Fruit fly (Drosophila melanogaster) whole organism, pupa: Measurements from ENCODE around the gene CG10477.

Experiments
- CG10348 ChIP-seq: fragments of 200-800 bp; sonication (Bioruptor generic); IDR thresholded peaks from 2 replicates; pipeline ENCODE4 v1.3.6; 2022; ENCODE audit warnings: missing biosample characterization, missing genetic modification characterization
- CG12605 ChIP-seq: fragments of 200-800 bp; sonication (Bioruptor generic); IDR thresholded peaks from 2 replicates; pipeline ENCODE4 v1.3.6; 2022; ENCODE audit warnings: missing biosample characterization, missing genetic modification characterization
- CG13204 ChIP-seq: fragments of 200-800 bp; sonication (Bioruptor generic); optimal IDR thresholded peaks from 2 replicates; lab custom pipeline; 2018; ENCODE audit warnings: missing biosample characterization, mild to moderate bottlenecking, missing genetic modification characterization, moderate library complexity
- CG14655 ChIP-seq: fragments of 200-800 bp; sonication (Bioruptor generic); optimal IDR thresholded peaks from 3 replicates; lab custom pipeline; 2017; ENCODE audit warnings: mild to moderate bottlenecking, missing biosample characterization, missing genetic modification reagents, missing genetic modification characterization
- CG15710 ChIP-seq: fragments of 200-800 bp; sonication (Bioruptor generic); optimal IDR thresholded peaks from 2 replicates; lab custom pipeline; 2018; ENCODE audit warnings: missing biosample characterization, mild to moderate bottlenecking, missing genetic modification characterization, moderate library complexity
- CG17806 ChIP-seq: fragments of 200-800 bp; sonication (Bioruptor generic); optimal IDR thresholded peaks from 2 replicates; lab custom pipeline; 2018; ENCODE audit warnings: missing biosample characterization, mild to moderate bottlenecking, missing genetic modification characterization, moderate library complexity
- CG32121 ChIP-seq: fragments of 200-800 bp; sonication (Bioruptor generic); IDR thresholded peaks from 2 replicates; pipeline ENCODE4 v1.3.6; 2022; ENCODE audit warnings: missing biosample characterization, missing genetic modification characterization
- CG34367 ChIP-seq: fragments of 200-800 bp; sonication (Bioruptor generic); optimal IDR thresholded peaks from 2 replicates; lab custom pipeline; 2018; ENCODE audit warnings: missing biosample characterization, mild to moderate bottlenecking, missing genetic modification characterization
- CG4496 ChIP-seq: fragments of 200-800 bp; sonication (Bioruptor generic); IDR thresholded peaks from 3 replicates; pipeline ENCODE4 v1.3.6; 2022; ENCODE audit warnings: missing biosample characterization, missing genetic modification characterization
- CG8159 ChIP-seq: fragments of 200-800 bp; sonication (Bioruptor generic); optimal IDR thresholded peaks from 3 replicates; lab custom pipeline; 2018; ENCODE audit warnings: missing biosample characterization, mild to moderate bottlenecking, missing genetic modification characterization, moderate library complexity
- CG8301 ChIP-seq: fragments of 200-800 bp; sonication (Bioruptor generic); optimal IDR thresholded peaks from 2 replicates; lab custom pipeline; 2018; ENCODE audit warnings: missing biosample characterization, mild to moderate bottlenecking, missing genetic modification characterization
- CG9948 ChIP-seq: fragments of 200-800 bp; sonication (Bioruptor generic); optimal IDR thresholded peaks from 2 replicates; lab custom pipeline; 2018; ENCODE audit warnings: missing biosample characterization, mild to moderate bottlenecking, missing genetic modification characterization, moderate library complexity
- D1 ChIP-seq: fragments of 200-800 bp; sonication (Bioruptor generic); optimal IDR thresholded peaks from 2 replicates; lab custom pipeline; 2018; ENCODE audit warnings: missing biosample characterization, mild to moderate bottlenecking, missing genetic modification characterization, moderate library complexity
- EcR ChIP-seq: fragments of 200-800 bp; sonication (Bioruptor generic); optimal IDR thresholded peaks from 3 replicates; lab custom pipeline; 2019; ENCODE audit warnings: missing biosample characterization, missing genetic modification characterization, mild to moderate bottlenecking, moderate library complexity, missing genetic modification reagents
- Ets98B ChIP-seq: fragments of 200-800 bp; sonication (Bioruptor generic); IDR thresholded peaks from 2 replicates; pipeline ENCODE4 v1.3.6; 2022; ENCODE audit warnings: missing biosample characterization, missing genetic modification characterization
- Pif1A ChIP-seq: fragments of 200-800 bp; sonication (Bioruptor generic); optimal IDR thresholded peaks from 3 replicates; lab custom pipeline; 2016; ENCODE audit warnings: missing biosample characterization, missing genetic modification characterization
- Pif1B ChIP-seq: fragments of 200-800 bp; sonication (Bioruptor generic); optimal IDR thresholded peaks from 3 replicates; lab custom pipeline; 2016; ENCODE audit warnings: missing biosample characterization, missing genetic modification characterization
- Snoo ChIP-seq: fragments of 200-800 bp; sonication (Bioruptor generic); optimal IDR thresholded peaks from 3 replicates; lab custom pipeline; 2017; ENCODE audit warnings: missing biosample characterization, mild to moderate bottlenecking, missing genetic modification characterization, inconsistent platforms
- fd96Ca ChIP-seq: fragments of 200-800 bp; sonication (Bioruptor generic); IDR thresholded peaks from 3 replicates; pipeline ENCODE4 v1.3.6; 2022; ENCODE audit warnings: missing biosample characterization, missing genetic modification characterization
- gl ChIP-seq: fragments of 200-800 bp; sonication (Bioruptor generic); optimal IDR thresholded peaks from 2 replicates; lab custom pipeline; 2018; ENCODE audit warnings: missing biosample characterization, mild to moderate bottlenecking, missing genetic modification characterization
- rn ChIP-seq: fragments of 200-800 bp; sonication (Bioruptor generic); IDR thresholded peaks from 2 replicates; pipeline ENCODE4 v1.3.6; 2022; ENCODE audit warnings: missing biosample characterization, missing genetic modification characterization

Gene CG10477

dm6 chr3L:6034511-6034910 lies at the start of gene CG10477:
TSS of gene CG10477 (minus strand) at chr3L:6034611.
- TF ChIP-seq CG14655 (GFP tag; lab: Kevin White, UChicago) = no peak
- no peak for TF ChIP-seq fd96Ca (GFP tag; lab: Robert Waterston, UW)
- no peak for TF ChIP-seq CG8301
- no peak for TF ChIP-seq Pif1B (GFP tag; lab: Kevin White, UChicago)
- no peak for TF ChIP-seq CG8159 (tag; lab: Kevin White, UChicago)
- TF ChIP-seq CG9948 (tag; lab: Kevin White, UChicago) = no peak
- TF ChIP-seq CG34367 = no peak
- TF ChIP-seq Snoo (tag; lab: Kevin White, UChicago) = no peak
- TF ChIP-seq Ets98B (GFP tag; lab: Robert Waterston, UW) = no peak
- no peak for TF ChIP-seq CG17806 (tag; lab: Kevin White, UChicago)
- no peak for TF ChIP-seq CG32121
- TF ChIP-seq D1 (tag; lab: Kevin White, UChicago) = no peak
- no peak for TF ChIP-seq EcR (GFP tag; lab: Kevin White, UChicago)
- TF ChIP-seq CG15710 (tag; lab: Kevin White, UChicago) = no peak
- TF ChIP-seq Pif1A (GFP tag; lab: Kevin White, UChicago) = no peak
- TF ChIP-seq CG13204 (GFP tag; lab: Kevin White, UChicago) = no peak
- TF ChIP-seq gl = no peak
- no peak for TF ChIP-seq CG10348

- TF ChIP-seq D1 (tag; lab: Kevin White, UChicago) (no peak), Pif1B (GFP tag; lab: Kevin White, UChicago) (no peak), Ets98B (GFP tag; lab: Robert Waterston, UW) (no peak), CG9948 (tag; lab: Kevin White, UChicago) (no peak), CG32121 (no peak), CG17806 (tag; lab: Kevin White, UChicago) (no peak), CG13204 (GFP tag; lab: Kevin White, UChicago) (no peak), CG8159 (tag; lab: Kevin White, UChicago) (no peak), fd96Ca (GFP tag; lab: Robert Waterston, UW) (no peak)
Measured at dm6 chr3L:6082561-6082960, 48.1 kb upstream of the CG10477 start, which contains the start of gene CG13293. TSS of gene CG13293 (plus strand) at chr3L:6082883.

- TF ChIP-seq Snoo (tag; lab: Kevin White, UChicago) = no peak
- peak; percentile 72 for TF ChIP-seq CG13204 (GFP tag; lab: Kevin White, UChicago)
Measured at dm6 chr3L:6076429-6076828, 42.0 kb upstream of the CG10477 start, which contains the start of gene ssp6. TSS of gene ssp6 (plus strand) at chr3L:6076722.

DNA sequence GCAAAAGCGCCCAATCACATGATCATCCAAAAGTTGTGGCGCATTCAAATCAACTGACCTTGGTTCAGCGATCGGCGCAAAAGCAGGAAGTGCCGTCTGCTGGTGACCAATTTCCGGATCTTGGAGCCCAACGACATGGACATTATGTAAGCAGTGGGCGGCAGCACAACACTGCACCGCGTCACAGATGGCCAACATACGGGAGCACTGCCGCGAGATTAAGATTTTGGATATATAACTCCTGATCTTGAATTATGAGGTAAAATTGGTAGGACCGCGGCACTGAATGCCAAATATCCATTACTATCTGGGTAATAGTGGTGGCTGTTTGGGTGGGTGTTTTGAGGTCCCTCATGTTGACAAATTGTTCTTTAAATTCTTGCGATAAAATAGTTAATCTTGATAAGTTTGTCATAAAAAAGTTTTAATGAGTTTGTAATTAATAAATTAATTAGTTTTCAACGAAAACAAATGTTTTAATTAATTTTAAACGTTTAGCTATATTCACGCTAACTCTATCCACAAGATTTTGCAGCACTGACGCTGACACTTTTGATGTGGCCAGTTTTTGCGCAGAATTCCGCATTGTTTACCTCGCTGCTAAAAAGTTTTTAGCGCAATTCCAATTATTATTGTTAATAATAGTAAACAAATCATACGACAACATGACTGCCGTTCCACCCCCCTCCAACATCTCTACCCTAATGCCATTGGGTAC lies 40.7 kb upstream of the CG10477 start, which contains the start of the genes CG13295 and CG6610:
Gene CG13295, minus strand, starts transcription at position 271 of the 718 bp plus-strand sequence.
Gene CG6610, plus strand, starts transcription at position 562 of the 718 bp plus-strand sequence.
- TF ChIP-seq CG32121 (no peak; the same call in 1 of the 2 replicates), CG34367 (peak; percentile 32), Pif1A (GFP tag; lab: Kevin White, UChicago) (no peak), Ets98B (GFP tag; lab: Robert Waterston, UW) (no peak), fd96Ca (GFP tag; lab: Robert Waterston, UW) (no peak), CG14655 (GFP tag; lab: Kevin White, UChicago) (peak; percentile 53), CG9948 (tag; lab: Kevin White, UChicago) (no peak), CG8159 (tag; lab: Kevin White, UChicago) (peak; percentile 69), CG8301 (peak; percentile 27), Snoo (tag; lab: Kevin White, UChicago) (peak; percentile 41), CG17806 (tag; lab: Kevin White, UChicago) (peak; percentile 29), EcR (GFP tag; lab: Kevin White, UChicago) (no peak), CG12605 (GFP tag; lab: Robert Waterston, UW) (no peak), CG4496 (no peak), CG13204 (GFP tag; lab: Kevin White, UChicago) (no peak), CG15710 (tag; lab: Kevin White, UChicago) (peak; percentile 69), Pif1B (GFP tag; lab: Kevin White, UChicago) (no peak), gl (no peak), rn (no peak), CG10348 (no peak)

DNA sequence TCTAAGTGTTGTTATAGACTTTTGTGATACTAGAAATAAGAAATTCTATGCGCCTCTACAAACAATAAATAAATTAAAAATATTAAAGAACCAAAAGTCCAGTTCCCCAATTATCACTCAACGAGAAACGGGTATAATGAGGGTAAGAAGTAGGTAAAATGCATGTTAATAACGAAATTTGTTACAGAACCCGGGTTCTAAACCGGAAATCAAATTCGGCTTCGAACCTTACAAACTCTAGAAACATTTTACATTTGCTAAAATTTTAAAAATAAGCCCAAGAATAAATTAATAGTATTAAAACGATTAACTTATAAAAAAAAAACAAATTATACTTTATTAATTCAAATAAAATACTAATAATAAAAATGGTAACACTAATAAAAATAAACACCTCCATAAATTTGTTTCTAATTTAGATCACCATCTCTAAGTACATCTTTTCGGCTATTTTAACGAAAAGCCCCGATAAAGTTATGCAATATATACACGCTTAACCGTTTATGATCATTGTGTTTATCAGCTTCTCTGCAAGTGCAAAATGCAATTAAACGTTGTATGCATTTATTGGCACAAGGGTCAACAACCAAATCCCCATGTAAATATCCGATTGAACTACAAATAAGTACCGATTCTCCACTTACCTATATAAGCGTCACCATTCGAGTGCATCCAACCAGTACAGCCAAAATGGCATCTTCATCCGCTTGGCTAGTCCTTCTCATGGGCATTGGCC lies 37.2 kb upstream of the CG10477 start, which contains the start of gene CG6602:
Gene CG6602, plus strand, starts transcription at position 686 of the 736 bp plus-strand sequence.
- TF ChIP-seq CG4496 = peak; percentile 78
- no peak for TF ChIP-seq EcR (GFP tag; lab: Kevin White, UChicago)
- TF ChIP-seq CG15710 (tag; lab: Kevin White, UChicago) = peak; percentile 44
- no peak for TF ChIP-seq CG9948 (tag; lab: Kevin White, UChicago)
- no peak for TF ChIP-seq Pif1A (GFP tag; lab: Kevin White, UChicago)
- TF ChIP-seq CG34367 = peak; percentile 41
- TF ChIP-seq CG14655 (GFP tag; lab: Kevin White, UChicago) = no peak
- peak; percentile 28 for TF ChIP-seq CG8159 (tag; lab: Kevin White, UChicago)
- no peak for TF ChIP-seq Ets98B (GFP tag; lab: Robert Waterston, UW)
- TF ChIP-seq CG12605 (GFP tag; lab: Robert Waterston, UW) = no peak
- no peak for TF ChIP-seq D1 (tag; lab: Kevin White, UChicago)
- TF ChIP-seq Snoo (tag; lab: Kevin White, UChicago) = peak; percentile 79
- no peak for TF ChIP-seq fd96Ca (GFP tag; lab: Robert Waterston, UW)
- no peak for TF ChIP-seq CG17806 (tag; lab: Kevin White, UChicago)
